Fruit fly (Drosophila melanogaster): Measurements from ENCODE around the gene sqz.

DNA sequence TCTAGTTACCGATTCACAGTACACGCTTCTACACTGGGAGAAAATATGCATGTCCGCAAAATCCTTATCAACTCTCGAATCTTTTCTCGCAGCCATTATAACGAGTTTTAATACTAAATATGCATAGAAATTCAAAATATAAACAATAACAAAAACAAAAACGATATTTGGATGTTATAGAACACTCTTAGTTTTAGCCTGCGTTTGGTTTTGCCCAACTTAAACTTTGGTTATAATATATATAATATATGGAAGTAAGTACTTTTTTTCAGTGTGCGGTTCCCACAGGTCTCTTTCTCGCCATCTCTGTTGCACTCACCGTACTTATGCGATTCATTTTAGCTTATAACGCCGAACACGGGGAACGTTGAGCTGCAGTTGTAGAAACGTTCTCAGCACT, 47.8 kb downstream of the sqz start, which contains the start of gene cry:
- TF ChIP-seq emc (GFP tag; optimal IDR thresholded peaks at IDR 0.05) (no peak), Dfd (GFP tag; optimal IDR thresholded peaks at IDR 0.05) (no peak), CG11696 (GFP tag; IDR thresholded peaks at IDR 0.05) (no peak), amos (GFP tag; IDR thresholded peaks at IDR 0.05; ENCODE audit: partially characterized antibody) (no peak), Lim3 (GFP tag; IDR thresholded peaks at IDR 0.05) (no peak), ttk (GFP tag; IDR thresholded peaks at IDR 0.05) (no peak), wor (GFP tag; IDR thresholded peaks at IDR 0.05) (peak; percentile 53), gem (tag; optimal IDR thresholded peaks at IDR 0.05) (peak; percentile 83), dm (GFP tag; optimal IDR thresholded peaks at IDR 0.05) (no peak), cwo (GFP tag; optimal IDR thresholded peaks at IDR 0.05) (peak; percentile 4), CG2116 (GFP tag; optimal IDR thresholded peaks at IDR 0.05) (no peak)

All from whole organism, embryonic.